Fruit fly (Drosophila melanogaster): ENCODE data around the gene neo.

The neo gene

DNA sequence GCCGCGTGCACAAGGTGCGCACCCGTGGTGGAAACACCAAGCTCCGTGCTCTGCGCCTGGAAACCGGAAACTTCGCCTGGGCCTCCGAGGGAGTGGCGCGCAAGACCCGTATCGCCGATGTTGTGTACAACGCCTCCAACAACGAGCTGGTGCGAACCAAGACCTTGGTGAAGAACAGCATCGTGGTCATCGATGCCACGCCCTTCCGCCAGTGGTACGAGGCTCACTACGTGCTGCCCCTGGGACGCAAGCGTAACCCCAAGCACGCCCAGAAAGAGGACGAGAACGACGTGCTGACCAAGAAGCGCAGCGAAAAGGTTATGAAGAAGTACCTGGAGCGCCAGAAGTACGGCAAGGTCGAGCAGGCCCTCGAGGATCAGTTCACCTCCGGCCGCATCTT lies 43.9 kb downstream of the neo start:
- no peak for TF ChIP-seq salr (GFP tag; optimal IDR thresholded peaks at IDR 0.05)
- no peak for TF ChIP-seq CG11902 (GFP tag; optimal IDR thresholded peaks at IDR 0.05)
- TF ChIP-seq CG11762 (GFP tag; optimal IDR thresholded peaks at IDR 0.05; ENCODE audit: insufficient read depth): no peak
- TF ChIP-seq vri (GFP tag; optimal IDR thresholded peaks at IDR 0.05): no peak
- no peak for TF ChIP-seq esn (GFP tag; optimal IDR thresholded peaks at IDR 0.05)
- TF ChIP-seq fd85E (GFP tag; optimal IDR thresholded peaks at IDR 0.05): no peak
- no peak for TF ChIP-seq Blimp-1 (GFP tag; optimal IDR thresholded peaks at IDR 0.05)
- no peak for TF ChIP-seq achi (GFP tag; optimal IDR thresholded peaks at IDR 0.05)
- TF ChIP-seq CG8632 (GFP tag; optimal IDR thresholded peaks at IDR 0.05): no peak
- no peak for TF ChIP-seq Met (GFP tag; optimal IDR thresholded peaks at IDR 0.05)
- no peak for TF ChIP-seq eg (GFP tag; IDR thresholded peaks at IDR 0.05)
- no peak for TF ChIP-seq Ets96B (tag; optimal IDR thresholded peaks at IDR 0.05)
- TF ChIP-seq cyc (GFP tag; optimal IDR thresholded peaks at IDR 0.05): no peak
- TF ChIP-seq pdm3 (GFP tag; optimal IDR thresholded peaks at IDR 0.05): no peak
- no peak for TF ChIP-seq Gug (GFP tag; IDR thresholded peaks at IDR 0.05)

DNA sequence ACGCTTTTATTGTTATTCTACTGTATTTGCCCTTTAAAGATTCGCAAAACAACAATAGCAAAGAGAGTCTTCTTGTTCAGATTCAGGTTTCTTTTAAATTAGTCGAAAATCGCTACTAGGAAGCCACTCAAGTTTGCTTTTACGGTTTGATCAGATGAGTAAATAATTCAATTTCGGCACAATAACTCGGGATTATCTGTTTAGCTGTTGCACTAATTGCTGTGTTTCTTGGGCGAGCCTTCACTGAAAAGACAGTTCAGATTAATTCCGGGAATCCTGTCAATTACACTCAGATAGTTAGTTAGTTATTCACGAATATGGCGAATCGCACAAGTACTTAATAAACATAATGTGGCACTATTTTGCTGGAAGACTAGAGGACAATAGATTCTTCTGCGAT lies 47.8 kb downstream of the neo start:
- TF ChIP-seq fkh (GFP tag; optimal IDR thresholded peaks at IDR 0.05) (peak; percentile 42), Sox14 (GFP tag; optimal IDR thresholded peaks at IDR 0.05) (no peak), svp (GFP tag) (no peak), cyc (GFP tag; optimal IDR thresholded peaks at IDR 0.05) (no peak), CG11294 (GFP tag; IDR thresholded peaks at IDR 0.05) (no peak)

DNA sequence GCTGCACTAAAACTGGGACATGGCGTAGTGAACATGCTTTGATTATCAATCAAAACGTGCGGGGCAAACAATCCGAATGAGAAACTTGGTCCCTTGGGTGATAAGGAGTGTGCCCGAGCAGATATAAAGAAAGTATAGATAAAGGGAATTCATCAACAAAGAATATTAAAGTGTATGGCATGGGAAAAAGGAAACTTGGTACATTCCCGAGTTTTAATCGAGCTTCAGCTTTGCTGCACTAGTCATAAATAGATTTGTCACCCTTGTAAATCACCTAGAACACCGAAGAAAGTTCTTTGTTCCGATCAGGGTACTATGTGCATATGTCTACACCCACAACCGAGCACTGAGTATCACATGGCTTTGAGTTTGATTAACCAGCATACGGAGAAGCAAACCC lies 48.5 kb downstream of the neo start:
- TF ChIP-seq Sox14 (GFP tag; optimal IDR thresholded peaks at IDR 0.05): peak; percentile 51
- TF ChIP-seq achi (GFP tag; optimal IDR thresholded peaks at IDR 0.05): no peak

DNA sequence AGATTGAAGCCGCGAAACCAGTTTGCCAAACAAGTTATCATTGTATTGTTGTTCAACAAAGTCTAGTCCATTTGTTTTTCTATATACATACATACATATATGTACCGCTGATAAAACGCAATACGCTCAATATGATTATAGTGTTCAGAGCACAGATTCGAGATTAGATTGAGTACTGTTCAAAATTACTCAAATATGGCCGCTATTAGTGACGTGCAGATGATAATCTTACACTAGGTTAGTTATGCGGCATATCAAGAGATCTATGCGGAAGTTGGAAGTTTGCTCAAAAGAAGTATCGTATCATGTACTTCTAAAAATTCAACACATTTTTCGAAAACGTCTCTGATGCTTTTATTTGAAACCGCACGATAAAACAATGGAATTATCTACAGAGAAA lies 49.0 kb downstream of the neo start:
- peak; percentile 41 for TF ChIP-seq dsx (GFP tag; optimal IDR thresholded peaks at IDR 0.05; ENCODE audit: poor library complexity, severe bottlenecking)
- peak; percentile 24 for TF ChIP-seq Eip78C (GFP tag)
- no peak for TF ChIP-seq Hr4 (GFP tag; optimal IDR thresholded peaks at IDR 0.05)

DNA sequence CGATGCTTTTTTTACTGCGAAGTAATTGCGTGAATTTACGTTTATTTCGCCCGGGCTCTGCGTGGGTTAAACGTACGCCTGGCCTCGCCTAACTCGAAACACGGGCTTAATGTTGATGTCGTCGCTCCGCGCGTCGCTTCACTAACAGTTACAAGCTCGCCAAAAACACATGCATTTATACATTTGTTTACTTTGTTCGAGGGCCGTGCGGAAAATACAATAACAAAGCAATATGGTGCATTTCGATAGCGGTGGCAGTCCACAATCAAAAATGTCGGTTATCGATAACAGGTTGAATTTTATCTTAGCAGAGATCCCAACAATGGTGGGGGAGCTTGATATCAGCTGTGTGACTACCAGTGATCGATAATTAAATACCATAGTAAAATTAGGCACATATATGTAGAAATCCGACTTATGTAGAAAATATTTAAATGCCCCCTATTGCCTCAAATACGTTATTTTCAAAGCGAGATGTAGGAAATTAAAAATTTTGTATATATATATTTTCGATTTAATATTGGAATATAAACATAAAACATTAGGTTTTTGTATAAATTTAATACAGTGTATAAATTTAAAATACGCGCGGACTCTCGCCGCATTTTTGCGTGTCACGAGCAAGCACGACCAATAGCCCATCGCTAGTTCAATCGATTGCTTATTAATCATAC lies 49.9 kb downstream of the neo start, which contains the start of gene Zip99C:
Gene Zip99C (minus strand): TSS at position 220 of the 674 bp plus-strand sequence.
- peak; percentile 31 for TF ChIP-seq CG31627 (GFP tag; optimal IDR thresholded peaks at IDR 0.05)
- peak; percentile 45 for TF ChIP-seq vri (GFP tag; optimal IDR thresholded peaks at IDR 0.05)
- peak; percentile 24 for TF ChIP-seq lz (GFP tag; optimal IDR thresholded peaks at IDR 0.05)
- TF ChIP-seq CG11294 (GFP tag; IDR thresholded peaks at IDR 0.05): no peak
- TF ChIP-seq Eip93F (GFP tag; optimal IDR thresholded peaks at IDR 0.05): peak; percentile 72
- peak; percentile 42 for TF ChIP-seq Met (GFP tag; optimal IDR thresholded peaks at IDR 0.05)
- no peak for TF ChIP-seq Ets96B (tag; optimal IDR thresholded peaks at IDR 0.05)
- no peak for TF ChIP-seq Hr38 (GFP tag; optimal IDR thresholded peaks at IDR 0.05)
- peak; percentile 73 for TF ChIP-seq Eip78C (GFP tag)
- no peak for TF ChIP-seq CG6276 (GFP tag; optimal IDR thresholded peaks at IDR 0.05)
- TF ChIP-seq achi (GFP tag; optimal IDR thresholded peaks at IDR 0.05): no peak
- TF ChIP-seq pdm3 (GFP tag; optimal IDR thresholded peaks at IDR 0.05): no peak
- TF ChIP-seq Sox14 (GFP tag; optimal IDR thresholded peaks at IDR 0.05): peak; percentile 68
- peak; percentile 70 for TF ChIP-seq fkh (GFP tag; optimal IDR thresholded peaks at IDR 0.05)
- no peak for TF ChIP-seq Eip75B (GFP tag; optimal IDR thresholded peaks at IDR 0.05)
- peak; percentile 12 for TF ChIP-seq CG10631 (GFP tag; optimal IDR thresholded peaks at IDR 0.05)
- TF ChIP-seq CG6792 (GFP tag; optimal IDR thresholded peaks at IDR 0.05): peak; percentile 27
- TF ChIP-seq CG3032 (tag; optimal IDR thresholded peaks at IDR 0.05): peak; percentile 36
- no peak for TF ChIP-seq spab (GFP tag; optimal IDR thresholded peaks at IDR 0.05)
- TF ChIP-seq dsx (GFP tag; optimal IDR thresholded peaks at IDR 0.05; ENCODE audit: poor library complexity, severe bottlenecking): peak; percentile 41
- TF ChIP-seq Hr4 (GFP tag; optimal IDR thresholded peaks at IDR 0.05): no peak
- peak; percentile 38 for TF ChIP-seq esn (GFP tag; optimal IDR thresholded peaks at IDR 0.05)
